Fruit fly (Drosophila melanogaster): ENCODE data around the gene Jig.

Jig gene

DNA sequence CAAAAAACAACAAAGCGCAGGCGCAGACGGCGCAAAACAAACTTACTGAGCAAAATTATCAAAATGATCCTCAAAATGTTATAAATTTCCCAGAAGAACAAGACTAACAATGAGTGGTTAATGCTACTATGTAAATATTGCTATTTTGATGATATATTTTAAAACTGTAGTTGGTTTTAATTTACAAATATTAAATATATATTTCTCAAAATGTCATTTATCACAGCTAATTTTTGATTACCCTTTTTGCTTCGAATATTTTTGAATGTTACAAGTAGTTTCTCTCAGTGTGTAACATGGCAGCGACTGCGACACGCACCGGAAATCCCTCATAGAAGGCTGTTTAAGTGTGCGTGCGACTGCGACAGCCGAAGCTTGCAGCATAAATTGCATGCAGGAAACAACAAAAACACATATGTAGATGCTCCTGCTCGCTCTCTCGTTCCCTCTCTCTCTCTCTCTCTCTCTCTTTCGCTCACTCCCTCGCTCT, 37.2 kb downstream of the Jig start:
- TF ChIP-seq CG33017 (tag; optimal IDR thresholded peaks at IDR 0.05) (no peak), cic (GFP tag; optimal IDR thresholded peaks at IDR 0.05) (no peak), CG14711 (tag; optimal IDR thresholded peaks at IDR 0.05) (no peak), CG11617 (GFP tag; optimal IDR thresholded peaks at IDR 0.05) (no peak), toe (GFP tag; optimal IDR thresholded peaks at IDR 0.05) (no peak), CG12768 (GFP tag; optimal IDR thresholded peaks at IDR 0.05) (no peak), kay (GFP tag; ENCODE audit: borderline replicate concordance) (no peak), Crg-1 (GFP tag; optimal IDR thresholded peaks at IDR 0.05) (no peak), CG7101 (tag; optimal IDR thresholded peaks at IDR 0.05) (no peak), ovo (GFP tag; optimal IDR thresholded peaks at IDR 0.05) (no peak)

DNA sequence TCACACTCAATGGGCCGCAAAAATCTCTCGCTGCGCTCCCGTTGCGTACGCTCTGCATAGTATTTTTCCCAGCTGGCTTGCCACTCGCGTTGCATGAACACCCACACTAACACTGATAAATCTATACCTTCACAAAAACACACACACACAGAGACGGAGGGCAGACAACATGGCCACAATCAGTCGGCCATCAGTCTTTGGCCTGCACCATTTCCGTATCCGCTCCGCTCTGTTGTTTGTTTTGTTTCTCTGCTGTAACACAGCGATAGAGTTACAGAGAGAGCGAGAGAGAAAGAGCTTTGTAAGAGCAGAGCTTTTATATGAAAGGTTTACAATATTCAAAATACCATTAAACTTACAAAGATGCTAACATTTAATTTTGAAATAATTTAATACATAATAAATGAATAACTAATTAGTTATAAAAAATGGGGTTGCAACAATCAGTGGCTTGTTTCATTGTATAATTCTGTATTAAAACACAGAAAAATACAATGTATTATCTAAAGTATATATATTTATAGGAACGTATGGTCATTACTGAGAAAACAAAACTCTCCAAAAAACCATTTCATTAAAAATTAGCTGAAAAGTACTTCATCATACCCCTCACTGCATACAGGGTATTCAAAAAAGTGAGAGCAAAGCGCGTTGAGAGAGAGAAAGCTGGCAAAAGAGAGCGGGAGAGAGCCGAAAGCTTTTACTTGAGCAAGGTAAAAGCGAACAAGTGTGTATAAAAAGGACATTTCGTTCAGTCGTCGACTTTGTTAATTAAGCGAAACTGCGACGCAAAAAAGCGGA, 48.4 kb downstream of the Jig start, which contains the start of gene CG14853:
TSS of gene CG14853 (plus strand) at position 751 of the 801 bp plus-strand sequence.
- TF ChIP-seq CG12768 (GFP tag; optimal IDR thresholded peaks at IDR 0.05): no peak
- peak; percentile 15 for TF ChIP-seq CG33017 (tag; optimal IDR thresholded peaks at IDR 0.05)
- TF ChIP-seq ovo (GFP tag; optimal IDR thresholded peaks at IDR 0.05): no peak
- no peak for TF ChIP-seq pad (GFP tag; optimal IDR thresholded peaks at IDR 0.05)
- TF ChIP-seq cnc (optimal IDR thresholded peaks at IDR 0.05): no peak
- peak; percentile 57 for TF ChIP-seq CG11617 (GFP tag; optimal IDR thresholded peaks at IDR 0.05)
- TF ChIP-seq CG14711 (tag; optimal IDR thresholded peaks at IDR 0.05): peak; percentile 9
- peak; percentile 32 for TF ChIP-seq CG7101 (tag; optimal IDR thresholded peaks at IDR 0.05)
- no peak for TF ChIP-seq Clk (GFP tag; optimal IDR thresholded peaks at IDR 0.05)
- peak; percentile 24 for TF ChIP-seq tj (GFP tag; optimal IDR thresholded peaks at IDR 0.05)
- no peak for TF ChIP-seq CG1620 (GFP tag; optimal IDR thresholded peaks at IDR 0.05)
- peak; percentile 41 for TF ChIP-seq CG7045 (GFP tag; optimal IDR thresholded peaks at IDR 0.05)

Measured in whole organism, adult.